Worm (Caenorhabditis elegans): Measurements from ENCODE around the gene F53C11.5.

DNA sequence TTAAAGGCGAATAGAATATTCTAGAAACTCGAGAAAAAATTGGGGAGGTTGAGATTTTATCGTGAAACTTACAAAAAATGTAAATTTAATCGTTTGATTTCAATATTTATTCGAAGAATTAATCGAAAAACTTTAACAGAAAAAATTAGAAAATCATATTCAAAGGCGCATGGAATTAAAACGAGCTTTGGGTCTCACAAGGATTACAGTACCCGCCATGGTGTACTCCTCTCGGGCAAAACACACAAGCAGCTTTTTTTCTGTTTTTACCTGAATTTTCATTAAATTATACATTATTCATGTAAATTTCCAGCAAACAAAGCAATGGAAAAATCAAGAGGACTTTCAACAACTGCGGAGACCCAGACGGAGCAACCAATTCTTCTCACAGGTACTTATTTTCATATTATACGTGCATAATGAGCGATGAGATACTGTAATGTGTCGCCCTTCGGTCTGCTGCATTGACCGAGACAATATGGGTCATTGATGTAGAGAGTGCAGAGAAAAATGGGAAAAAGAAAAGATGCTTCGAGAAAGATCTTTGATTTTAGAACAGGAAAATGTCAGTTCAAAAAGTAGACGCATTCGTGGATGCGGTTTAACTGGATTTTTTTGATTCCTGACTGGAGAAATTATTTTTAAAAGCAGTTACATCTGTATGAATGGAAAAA, at the start of gene F53C11.5, which contains the start of gene F53C11.4:
- TF ChIP-seq med-1 (GFP tag; optimal IDR thresholded peaks at IDR 0.05; ENCODE audit: insufficient read depth) (no peak), klf-2 (GFP tag; conservative IDR thresholded peaks at IDR 0.05) (no peak), flt-1 (GFP tag; IDR thresholded peaks at IDR 0.05) (no peak), ztf-29 (GFP tag; IDR thresholded peaks at IDR 0.05) (no peak), ztf-23 (GFP tag; IDR thresholded peaks at IDR 0.05) (no peak), ref-1 (GFP tag; conservative IDR thresholded peaks at IDR 0.05) (no peak)
